Fruit fly (Drosophila melanogaster) whole organism, embryonic: ENCODE measurements around the gene Tim9b.

Source experiments
- Atf6 ChIP-seq: fragments of 200-800 bp; sonication (Bioruptor generic); IDR thresholded peaks from 2 replicates; pipeline ENCODE4 v1.3.6; 2022; ENCODE audit warnings: missing biosample characterization, missing genetic modification characterization
- CG10431 ChIP-seq: fragments of 200-800 bp; sonication (Bioruptor generic); optimal IDR thresholded peaks from 3 replicates; lab custom pipeline; 2018; ENCODE audit warnings: missing biosample characterization, mild to moderate bottlenecking, missing genetic modification characterization
- CG12155 ChIP-seq: fragments of 200-800 bp; sonication (Bioruptor generic); optimal IDR thresholded peaks from 3 replicates; lab custom pipeline; 2016; ENCODE audit warnings: missing biosample characterization, missing genetic modification characterization
- CG17328 ChIP-seq: fragments of 200-800 bp; sonication (Bioruptor generic); IDR thresholded peaks from 2 replicates; pipeline ENCODE4 v1.3.6; 2022; ENCODE audit warnings: missing biosample characterization, missing genetic modification characterization
- CG18011 ChIP-seq: fragments of 200-800 bp; sonication (Bioruptor generic); optimal IDR thresholded peaks from 2 replicates; lab custom pipeline; 2017; ENCODE audit warnings: missing biosample characterization, missing genetic modification characterization, mild to moderate bottlenecking, moderate library complexity, missing genotype
- CG2875 ChIP-seq: fragments of 200-800 bp; sonication (Bioruptor generic); optimal IDR thresholded peaks from 2 replicates; lab custom pipeline; 2017; ENCODE audit warnings: missing biosample characterization, mild to moderate bottlenecking, missing genetic modification characterization, missing genetic modification reagents
- CG6254 ChIP-seq: fragments of 200-800 bp; sonication (Bioruptor generic); optimal IDR thresholded peaks from 3 replicates; lab custom pipeline; 2017; ENCODE audit warnings: mild to moderate bottlenecking, missing biosample characterization, missing genetic modification reagents, missing genetic modification characterization
- CG8478 ChIP-seq: fragments of >200 bp; optimal IDR thresholded peaks from 2 replicates; lab custom pipeline; 2018
- CG8944 ChIP-seq: fragments of 200-800 bp; sonication (Bioruptor generic); optimal IDR thresholded peaks from 3 replicates; lab custom pipeline; 2016; ENCODE audit warnings: missing biosample characterization, missing genetic modification characterization
- Doc2 ChIP-seq: fragments of 200-800 bp; sonication (Bioruptor generic); IDR thresholded peaks from 2 replicates; pipeline ENCODE4 v1.3.6; 2022; ENCODE audit warnings: missing biosample characterization, missing genetic modification characterization
- bigmax ChIP-seq: fragments of 200-800 bp; sonication (Bioruptor generic); optimal IDR thresholded peaks from 2 replicates; lab custom pipeline; 2018; ENCODE audit warnings: missing biosample characterization, mild to moderate bottlenecking, missing genetic modification characterization
- bowl ChIP-seq: fragments of 200-800 bp; sonication (Bioruptor generic); IDR thresholded peaks from 2 replicates; pipeline ENCODE4 v1.3.6; 2022; ENCODE audit warnings: missing biosample characterization, missing genetic modification characterization
- oc ChIP-seq: fragments of 200-800 bp; sonication (Bioruptor generic); optimal IDR thresholded peaks from 2 replicates; lab custom pipeline; 2018; ENCODE audit warnings: missing biosample characterization, mild to moderate bottlenecking, missing genetic modification characterization, moderate library complexity

DNA sequence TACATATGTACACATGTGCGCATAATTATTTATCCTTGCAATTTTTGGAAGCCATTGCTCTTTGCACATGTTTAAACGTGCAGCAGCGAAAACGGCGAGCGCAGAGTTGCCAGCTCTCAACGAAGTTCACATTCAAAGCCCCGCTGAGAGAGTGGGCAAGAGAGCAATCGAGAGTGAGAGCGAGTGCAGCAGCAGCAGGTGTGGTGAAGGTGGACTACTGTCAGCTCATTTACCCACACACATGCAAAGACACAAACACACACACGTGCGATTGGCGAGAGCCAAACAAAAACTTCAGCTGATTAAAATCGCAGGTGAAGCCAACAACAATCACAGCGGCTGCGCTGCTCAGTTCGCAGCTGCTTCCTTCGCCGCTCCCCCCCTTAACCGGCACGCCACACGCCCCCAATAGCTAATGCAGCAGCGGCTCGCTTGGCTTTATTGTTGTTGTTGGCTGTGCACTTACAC, 13.1 kb upstream of the Tim9b start:
- TF ChIP-seq CG6254 (GFP tag; lab: Kevin White, UChicago) (no peak), CG18011 (no peak), CG17328 (GFP tag; lab: Robert Waterston, UW) (no peak), CG8944 (GFP tag; lab: Kevin White, UChicago) (no peak), CG10431 (no peak), CG2875 (GFP tag; lab: Kevin White, UChicago) (no peak), Atf6 (GFP tag; lab: Robert Waterston, UW) (no peak), Doc2 (GFP tag; lab: Robert Waterston, UW) (no peak), bigmax (GFP tag; lab: Kevin White, UChicago) (no peak), oc (no peak), CG12155 (GFP tag; lab: Kevin White, UChicago) (peak; percentile 51), CG8478 (lab: Kevin White, UChicago) (peak; percentile 53), bowl (GFP tag; lab: Robert Waterston, UW) (no peak; the same call in 1 of the 2 replicates)
